Fruit fly (Drosophila melanogaster) whole organism, larva: ENCODE data around the gene CG34382.
A peak's percentile ranks its signal among the peaks of the same experiment; 100 is the strongest.

Experiments used
- noc ChIP-seq: fragments of 200-800 bp; sonication (Bioruptor generic); optimal IDR thresholded peaks from 3 replicates; lab custom pipeline; 2019; ENCODE audit warnings: missing biosample characterization, mild to moderate bottlenecking, missing genetic modification characterization, moderate library complexity

Gene CG34382

DNA sequence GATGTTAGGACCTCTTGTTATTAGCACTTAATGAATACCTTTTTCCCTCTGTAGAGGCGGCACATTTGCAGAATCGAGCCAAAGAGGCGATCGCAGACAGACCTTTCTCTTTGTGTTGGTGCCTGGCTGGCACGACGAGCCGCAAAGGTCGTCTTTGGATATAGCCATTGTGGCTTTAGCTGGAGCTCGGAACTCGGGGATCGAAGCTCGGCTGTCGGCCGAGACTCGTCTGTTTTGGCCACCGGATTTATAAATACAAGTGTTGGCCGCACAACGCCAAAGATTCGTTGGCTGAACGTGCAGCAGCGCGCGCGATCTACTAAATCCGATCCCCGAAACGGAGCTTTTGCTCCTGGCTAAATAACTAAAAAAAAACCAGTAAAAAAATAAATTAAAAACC lies at the start of gene CG34382:
CG34382 (plus strand) TSS at position 301 of the 400 bp plus-strand sequence.
- no peak for TF ChIP-seq noc (tag; lab: Kevin White, UChicago)

- TF ChIP-seq noc (tag; lab: Kevin White, UChicago): no peak
These were observed 49.6 kb upstream of the CG34382 start for dm6 chr3L:9829154-9829553.

dm6 chr3L:9829639-9830341 lies 49.0 kb upstream of the CG34382 start:
- no peak for TF ChIP-seq noc (tag; lab: Kevin White, UChicago)

DNA sequence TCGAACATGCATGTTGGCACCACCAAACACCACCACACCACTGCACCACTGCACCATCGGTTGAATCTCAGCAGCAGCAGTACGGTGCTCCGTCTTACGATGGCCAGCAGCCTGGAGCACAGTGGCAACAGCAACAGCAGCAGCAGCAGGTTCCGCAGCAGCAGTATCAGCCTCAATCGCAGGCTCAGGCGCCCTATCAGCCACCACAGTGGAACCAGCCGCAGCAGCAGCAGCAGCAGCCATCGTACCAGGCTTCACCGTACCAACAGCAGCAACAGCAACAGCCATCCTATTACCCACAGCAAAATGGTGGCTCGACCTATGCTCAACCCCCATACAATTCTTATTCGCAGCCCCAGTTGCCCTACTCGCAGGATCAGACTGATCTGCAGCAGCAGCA lies 46.7 kb upstream of the CG34382 start:
- no peak for TF ChIP-seq noc (tag; lab: Kevin White, UChicago)

- no peak for TF ChIP-seq noc (tag; lab: Kevin White, UChicago)
These were observed 42.2 kb upstream of the CG34382 start, which contains the start of gene I-2 for dm6 chr3L:9836524-9837047. TSS of gene I-2 (minus strand) at chr3L:9836805.

- TF ChIP-seq noc (tag; lab: Kevin White, UChicago): no peak
These were observed 41.7 kb upstream of the CG34382 start for dm6 chr3L:9837053-9837452.

- TF ChIP-seq noc (tag; lab: Kevin White, UChicago): no peak
These were observed 40.3 kb upstream of the CG34382 start, which contains the start of gene Cdk8 for dm6 chr3L:9838534-9838933. TSS of gene Cdk8 (minus strand) at chr3L:9838670.

- no peak for TF ChIP-seq noc (tag; lab: Kevin White, UChicago)
These were observed 38.1 kb upstream of the CG34382 start for dm6 chr3L:9840710-9841109.

DNA sequence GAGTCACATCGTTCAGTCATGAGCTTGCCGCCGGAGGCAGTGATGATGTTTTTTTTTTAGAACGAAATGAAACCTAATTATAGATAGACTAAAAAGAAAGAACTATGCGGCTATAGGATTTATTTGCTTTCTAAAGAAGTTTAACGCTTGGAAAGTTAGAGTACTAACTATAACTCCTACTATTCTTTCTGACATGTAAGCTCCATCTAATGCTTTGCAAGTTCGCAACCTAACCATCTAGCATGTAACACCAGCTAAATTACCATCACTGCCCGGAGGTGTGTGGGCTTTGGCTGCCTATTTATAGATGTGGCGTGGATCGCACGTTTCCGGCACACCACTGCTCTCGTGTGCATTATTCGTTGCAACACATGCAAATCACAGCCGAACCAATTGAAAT lies 36.7 kb upstream of the CG34382 start:
- no peak for TF ChIP-seq noc (tag; lab: Kevin White, UChicago)

dm6 chr3L:9845980-9846538 lies 32.7 kb upstream of the CG34382 start:
- no peak for TF ChIP-seq noc (tag; lab: Kevin White, UChicago)

dm6 chr3L:9846577-9847342 lies 32.0 kb upstream of the CG34382 start:
- no peak for TF ChIP-seq noc (tag; lab: Kevin White, UChicago)

dm6 chr3L:9847420-9847977 lies 31.3 kb upstream of the CG34382 start:
- TF ChIP-seq noc (tag; lab: Kevin White, UChicago): peak; percentile 82

dm6 chr3L:9848744-9849143 lies 30.0 kb upstream of the CG34382 start:
- TF ChIP-seq noc (tag; lab: Kevin White, UChicago): no peak

dm6 chr3L:9850114-9850513 lies 28.7 kb upstream of the CG34382 start:
- TF ChIP-seq noc (tag; lab: Kevin White, UChicago): no peak

- no peak for TF ChIP-seq noc (tag; lab: Kevin White, UChicago)
These were observed 27.6 kb upstream of the CG34382 start for dm6 chr3L:9851000-9851671.
